Worm (Caenorhabditis elegans) whole organism, L4 larva: ENCODE data around the gene T26G10.3.
"Not testable (repeated sequence)": the region's sequence is repeated elsewhere in the genome, so short reads cannot be mapped to it uniquely, and the experiment has no call there.

ENCODE experiments used
- ceh-44 ChIP-seq: fragments of 200-800 bp; sonication (Bioruptor generic); IDR thresholded peaks from 2 replicates; pipeline ENCODE4 v1.3.6; 2022; ENCODE audit warnings: missing genetic modification reagents, missing genetic modification characterization, missing compliant biosample characterization
- egl-27 ChIP-seq: sonication (generic microtip); optimal IDR thresholded peaks from 3 replicates; lab custom pipeline; 2017; ENCODE audit warnings: missing biosample characterization, missing genetic modification reagents, missing genetic modification characterization
- lin-15B ChIP-seq: fragments of 150-350 bp; sonication (generic microtip); optimal IDR thresholded peaks from 3 replicates; lab custom pipeline; 2014; ENCODE audit warnings: missing biosample characterization, missing genetic modification characterization
- nhr-25 ChIP-seq: sonication (generic microtip); optimal IDR thresholded peaks from 2 replicates; lab custom pipeline; 2017; ENCODE audit warnings: missing genetic modification characterization, mild to moderate bottlenecking, missing compliant biosample characterization, antibody characterized with exemption, moderate library complexity, borderline replicate concordance; ENCODE audit not compliant: insufficient read depth
- nhr-76 ChIP-seq: fragments of 150-350 bp; optimal IDR thresholded peaks from 2 replicates; lab custom pipeline; 2014; ENCODE audit warnings: missing biosample characterization, missing genetic modification characterization
- unc-39 ChIP-seq: sonication (generic microtip); optimal IDR thresholded peaks from 2 replicates; lab custom pipeline; 2017; ENCODE audit warnings: missing biosample characterization, missing genetic modification characterization
- zag-1 ChIP-seq: fragments of 150-350 bp; optimal IDR thresholded peaks from 2 replicates; lab custom pipeline; 2014; ENCODE audit warnings: missing biosample characterization, missing genetic modification characterization

- not testable (repeated sequence) for TF ChIP-seq zag-1 (tag; lab: Kevin White, UChicago); nhr-25 (tag; lab: Kevin White, UChicago); nhr-76 (tag; lab: Kevin White, UChicago); lin-15B (tag; lab: Kevin White, UChicago); ceh-44 (GFP tag; lab: Robert Waterston, UW); egl-27 (tag; lab: Kevin White, UChicago); unc-39
Observed at ce11 chrIII:9420231-9420630, 7.0 kb upstream of the T26G10.3 start, which contains the start of gene T26G10.4.
